Worm (Caenorhabditis elegans) whole organism, late embryonic: ENCODE data around the gene Y38C1AA.1.

Source experiments
- ama-1 ChIP-seq: fragments of 150-350 bp; optimal IDR thresholded peaks from 2 replicates; lab custom pipeline; 2014
- ceh-45 ChIP-seq: fragments of 200-800 bp; sonication (Bioruptor generic); IDR thresholded peaks from 2 replicates; pipeline ENCODE4 v1.3.6; 2022; ENCODE audit warnings: missing genetic modification reagents, missing genetic modification characterization, missing compliant biosample characterization
- ceh-6 ChIP-seq: fragments of 200-800 bp; sonication (Bioruptor generic); optimal IDR thresholded peaks from 2 replicates; lab custom pipeline; 2018; ENCODE audit warnings: mild to moderate bottlenecking, missing genetic modification characterization, missing compliant biosample characterization
- dve-1 ChIP-seq: sonication (generic microtip); optimal IDR thresholded peaks from 2 replicates; lab custom pipeline; 2017; ENCODE audit warnings: antibody characterized with exemption, mild to moderate bottlenecking, missing genetic modification characterization, missing compliant biosample characterization
- elt-2 ChIP-seq: sonication (generic microtip); optimal IDR thresholded peaks from 2 replicates; lab custom pipeline; 2016; ENCODE audit warnings: missing genetic modification reagents, missing genetic modification characterization, missing compliant biosample characterization
- eyg-1 ChIP-seq: sonication (generic microtip); optimal IDR thresholded peaks from 2 replicates; lab custom pipeline; 2016; ENCODE audit warnings: missing genotype, missing genetic modification characterization, missing compliant biosample characterization
- lin-11 ChIP-seq: fragments of 200-800 bp; sonication (Bioruptor generic); optimal IDR thresholded peaks from 2 replicates; lab custom pipeline; 2018; ENCODE audit warnings: mild to moderate bottlenecking, missing genetic modification characterization, missing compliant biosample characterization
- pha-2 ChIP-seq: sonication (generic microtip); optimal IDR thresholded peaks from 2 replicates; lab custom pipeline; 2017; ENCODE audit warnings: mild to moderate bottlenecking, missing genetic modification characterization, missing compliant biosample characterization
- pha-4 ChIP-seq: fragments of 150-350 bp; optimal IDR thresholded peaks from 2 replicates; lab custom pipeline; 2018; ENCODE audit warnings: missing biosample characterization, missing genetic modification reagents, missing genetic modification characterization
- sox-2 ChIP-seq: fragments of 200-800 bp; sonication (Bioruptor generic); IDR thresholded peaks from 2 replicates; pipeline ENCODE4 v1.3.6; 2022; ENCODE audit warnings: missing genetic modification reagents, missing genetic modification characterization, missing compliant biosample characterization
- sox-4 ChIP-seq: sonication (generic microtip); optimal IDR thresholded peaks from 2 replicates; lab custom pipeline; 2017; ENCODE audit warnings: mild to moderate bottlenecking, missing genetic modification characterization, inconsistent platforms, missing compliant biosample characterization
- ztf-16 ChIP-seq: sonication (generic microtip); optimal IDR thresholded peaks from 2 replicates; lab custom pipeline; 2017; ENCODE audit warnings: missing genetic modification characterization, missing compliant biosample characterization

- TF ChIP-seq ama-1 (lab: Kevin White, UChicago) (no peak), ceh-45 (GFP tag; lab: Robert Waterston, UW) (no peak), pha-4 (tag; lab: Kevin White, UChicago) (no peak), ceh-6 (GFP tag; lab: Kevin White, UChicago) (no peak), ztf-16 (tag; lab: Kevin White, UChicago) (no peak), lin-11 (tag; lab: Kevin White, UChicago) (no peak), eyg-1 (tag; lab: Kevin White, UChicago) (no peak), pha-2 (tag; lab: Kevin White, UChicago) (no peak), dve-1 (tag; lab: Kevin White, UChicago) (no peak), elt-2 (tag; lab: Kevin White, UChicago) (no peak), sox-2 (GFP tag; lab: Robert Waterston, UW) (no peak), sox-4 (tag; lab: Kevin White, UChicago) (no peak)
Observed at ce11 chrIV:266148-266547, 58.2 kb downstream of the Y38C1AA.1 start, which contains the start of gene T21D12.12.
